Fruit fly (Drosophila melanogaster): ENCODE results near the gene Est-P.

- no peak for TF ChIP-seq CG10348 (GFP tag; IDR thresholded peaks at IDR 0.05)
- TF ChIP-seq CG17806 (tag; optimal IDR thresholded peaks at IDR 0.05), result no peak
- no peak for TF ChIP-seq Pif1B (GFP tag; optimal IDR thresholded peaks at IDR 0.05)
- no peak for TF ChIP-seq CG34367 (tag; optimal IDR thresholded peaks at IDR 0.05)
- no peak for TF ChIP-seq gl (tag; optimal IDR thresholded peaks at IDR 0.05)
- TF ChIP-seq CG12605 (GFP tag; IDR thresholded peaks at IDR 0.05), result no peak
- TF ChIP-seq CG15710 (tag; optimal IDR thresholded peaks at IDR 0.05), result no peak
- TF ChIP-seq CG8301 (tag; optimal IDR thresholded peaks at IDR 0.05), result no peak
- no peak for TF ChIP-seq CG4496 (GFP tag; IDR thresholded peaks at IDR 0.05)
Observed at dm6 chr3L:12178847-12179437, 11.6 kb upstream of the Est-P start.

Data from whole organism, pupa.